Worm (Caenorhabditis elegans) whole organism, late embryonic: Measurements from ENCODE around the gene gst-9.

ENCODE experiments used
- C08G9.2 ChIP-seq: sonication (generic microtip); optimal IDR thresholded peaks from 2 replicates; lab custom pipeline; 2016; ENCODE audit warnings: mild to moderate bottlenecking, missing genetic modification characterization, moderate library complexity, missing compliant biosample characterization
- F13H6.1 ChIP-seq: sonication (generic microtip); optimal IDR thresholded peaks from 2 replicates; lab custom pipeline; 2016; ENCODE audit warnings: missing genetic modification characterization, missing compliant biosample characterization
- K02D7.2 ChIP-seq: sonication (generic microtip); optimal IDR thresholded peaks from 2 replicates; lab custom pipeline; 2017; ENCODE audit warnings: mild to moderate bottlenecking, missing genetic modification characterization, missing compliant biosample characterization
- K09A11.1 ChIP-seq: sonication (generic microtip); optimal IDR thresholded peaks from 2 replicates; lab custom pipeline; 2017; ENCODE audit warnings: antibody characterized with exemption, mild to moderate bottlenecking, missing genetic modification characterization, missing compliant biosample characterization; ENCODE audit not compliant: insufficient read depth
- ahr-1 ChIP-seq: sonication (generic microtip); optimal IDR thresholded peaks from 2 replicates; lab custom pipeline; 2016; ENCODE audit warnings: missing genetic modification characterization, missing compliant biosample characterization
- ceh-14 ChIP-seq: sonication (generic microtip); optimal IDR thresholded peaks from 2 replicates; lab custom pipeline; 2016; ENCODE audit warnings: missing genotype, missing genetic modification characterization, missing compliant biosample characterization
- ceh-18 ChIP-seq: sonication (generic microtip); optimal IDR thresholded peaks from 2 replicates; lab custom pipeline; 2016; ENCODE audit warnings: missing genetic modification characterization, missing compliant biosample characterization
- ceh-22 ChIP-seq: sonication (generic microtip); optimal IDR thresholded peaks from 2 replicates; lab custom pipeline; 2017; ENCODE audit warnings: missing biosample characterization, missing genetic modification characterization
- ceh-24 ChIP-seq: sonication (generic microtip); optimal IDR thresholded peaks from 2 replicates; lab custom pipeline; 2016; ENCODE audit warnings: mild to moderate bottlenecking, missing genetic modification characterization, missing compliant biosample characterization
- ceh-30 ChIP-seq: fragments of 150-350 bp; optimal IDR thresholded peaks from 2 replicates; lab custom pipeline; 2014; ENCODE audit warnings: missing biosample characterization, missing genetic modification characterization
- ceh-31 ChIP-seq: sonication (generic microtip); optimal IDR thresholded peaks from 2 replicates; lab custom pipeline; 2016; ENCODE audit warnings: missing genetic modification characterization, missing compliant biosample characterization
- ceh-34 ChIP-seq: sonication (generic microtip); optimal IDR thresholded peaks from 2 replicates; lab custom pipeline; 2016; ENCODE audit warnings: mild to moderate bottlenecking, missing genetic modification characterization, missing compliant biosample characterization
- ceh-6 ChIP-seq: fragments of 200-800 bp; sonication (Bioruptor generic); optimal IDR thresholded peaks from 2 replicates; lab custom pipeline; 2018; ENCODE audit warnings: mild to moderate bottlenecking, missing genetic modification characterization, missing compliant biosample characterization
- ceh-9 ChIP-seq: sonication (generic microtip); optimal IDR thresholded peaks from 2 replicates; lab custom pipeline; 2016; ENCODE audit warnings: mild to moderate bottlenecking, missing genetic modification characterization, inconsistent platforms, missing compliant biosample characterization
- dve-1 ChIP-seq: sonication (generic microtip); optimal IDR thresholded peaks from 2 replicates; lab custom pipeline; 2017; ENCODE audit warnings: antibody characterized with exemption, mild to moderate bottlenecking, missing genetic modification characterization, missing compliant biosample characterization
- ets-4 ChIP-seq: sonication (generic microtip); optimal IDR thresholded peaks from 2 replicates; lab custom pipeline; 2016; ENCODE audit warnings: missing genetic modification characterization, missing compliant biosample characterization
- eyg-1 ChIP-seq: sonication (generic microtip); optimal IDR thresholded peaks from 2 replicates; lab custom pipeline; 2016; ENCODE audit warnings: missing genotype, missing genetic modification characterization, missing compliant biosample characterization
- fkh-10 ChIP-seq: fragments of 150-350 bp; optimal IDR thresholded peaks from 2 replicates; lab custom pipeline; 2014; ENCODE audit warnings: missing biosample characterization, missing genetic modification reagents, missing genetic modification characterization
- fkh-6 ChIP-seq: sonication (generic microtip); optimal IDR thresholded peaks from 2 replicates; lab custom pipeline; 2016; ENCODE audit warnings: missing genetic modification characterization, missing compliant biosample characterization
- gmeb-2 ChIP-seq: sonication (generic microtip); optimal IDR thresholded peaks from 2 replicates; lab custom pipeline; 2016; ENCODE audit warnings: missing genetic modification characterization, inconsistent platforms, missing compliant biosample characterization
- hlh-13 ChIP-seq: fragments of 200-800 bp; sonication (Bioruptor generic); optimal IDR thresholded peaks from 2 replicates; lab custom pipeline; 2018; ENCODE audit warnings: mild to moderate bottlenecking, missing genetic modification characterization, missing compliant biosample characterization
- hlh-15 ChIP-seq: sonication (generic microtip); optimal IDR thresholded peaks from 2 replicates; lab custom pipeline; 2016; ENCODE audit warnings: missing genetic modification characterization, missing compliant biosample characterization
- hlh-30 ChIP-seq: sonication (generic microtip); optimal IDR thresholded peaks from 2 replicates; lab custom pipeline; 2017; ENCODE audit warnings: antibody characterized with exemption, missing genetic modification characterization, missing compliant biosample characterization; ENCODE audit not compliant: insufficient read depth
- mec-3 ChIP-seq: sonication (generic microtip); optimal IDR thresholded peaks from 2 replicates; lab custom pipeline; 2016; ENCODE audit warnings: borderline replicate concordance, missing genetic modification characterization, missing compliant biosample characterization
- nfya-1 ChIP-seq: sonication (generic microtip); optimal IDR thresholded peaks from 2 replicates; lab custom pipeline; 2017; ENCODE audit warnings: missing genetic modification characterization, mild to moderate bottlenecking, missing compliant biosample characterization, antibody characterized with exemption, moderate library complexity
- pag-3 ChIP-seq: sonication (generic microtip); optimal IDR thresholded peaks from 2 replicates; lab custom pipeline; 2016; ENCODE audit warnings: missing compliant biosample characterization, missing genetic modification characterization, borderline replicate concordance
- pha-2 ChIP-seq: sonication (generic microtip); optimal IDR thresholded peaks from 2 replicates; lab custom pipeline; 2017; ENCODE audit warnings: mild to moderate bottlenecking, missing genetic modification characterization, missing compliant biosample characterization
- pha-4 ChIP-seq: fragments of 150-350 bp; optimal IDR thresholded peaks from 2 replicates; lab custom pipeline; 2018; ENCODE audit warnings: missing biosample characterization, missing genetic modification reagents, missing genetic modification characterization
- pqm-1 ChIP-seq: sonication (generic microtip); optimal IDR thresholded peaks from 2 replicates; lab custom pipeline; 2016; ENCODE audit warnings: missing genetic modification characterization, missing compliant biosample characterization
- pros-1 ChIP-seq: fragments of 150-350 bp; optimal IDR thresholded peaks from 2 replicates; lab custom pipeline; 2014; ENCODE audit warnings: missing biosample characterization, missing genetic modification reagents, missing genetic modification characterization
- rnt-1 ChIP-seq: sonication (generic microtip); optimal IDR thresholded peaks from 2 replicates; lab custom pipeline; 2016; ENCODE audit warnings: missing genetic modification characterization, missing compliant biosample characterization
- sdc-2 ChIP-seq: sonication (generic microtip); optimal IDR thresholded peaks from 2 replicates; lab custom pipeline; 2016; ENCODE audit warnings: missing genotype, missing genetic modification characterization, missing compliant biosample characterization
- syd-9 ChIP-seq: sonication (generic microtip); optimal IDR thresholded peaks from 2 replicates; lab custom pipeline; 2016; ENCODE audit warnings: mild to moderate bottlenecking, missing genetic modification characterization, moderate library complexity, missing compliant biosample characterization
- tbx-2 ChIP-seq: sonication (generic microtip); optimal IDR thresholded peaks from 2 replicates; lab custom pipeline; 2016; ENCODE audit warnings: missing genetic modification characterization, missing compliant biosample characterization
- unc-3 ChIP-seq, 2 experiments: fragments of 200-800 bp in 1 of 2; sonication (Bioruptor generic) in 1 of 2; sonication (generic microtip) in 1 of 2; conservative IDR thresholded peaks in 1 of 2; optimal IDR thresholded peaks in 1 of 2; 2 replicates each; pipeline versions ENCODE4 v1.3.6 to Lab custom; 2016 to 2022; ENCODE audit warnings: missing compliant biosample characterization in 2 of 2, missing genetic modification characterization in 2 of 2, missing genetic modification reagents in 1 of 2
- unc-86 ChIP-seq: sonication (generic microtip); optimal IDR thresholded peaks from 2 replicates; lab custom pipeline; 2016; ENCODE audit warnings: missing genetic modification characterization, missing compliant biosample characterization
- ztf-16 ChIP-seq: sonication (generic microtip); optimal IDR thresholded peaks from 2 replicates; lab custom pipeline; 2017; ENCODE audit warnings: missing genetic modification characterization, missing compliant biosample characterization

Gene gst-9

DNA sequence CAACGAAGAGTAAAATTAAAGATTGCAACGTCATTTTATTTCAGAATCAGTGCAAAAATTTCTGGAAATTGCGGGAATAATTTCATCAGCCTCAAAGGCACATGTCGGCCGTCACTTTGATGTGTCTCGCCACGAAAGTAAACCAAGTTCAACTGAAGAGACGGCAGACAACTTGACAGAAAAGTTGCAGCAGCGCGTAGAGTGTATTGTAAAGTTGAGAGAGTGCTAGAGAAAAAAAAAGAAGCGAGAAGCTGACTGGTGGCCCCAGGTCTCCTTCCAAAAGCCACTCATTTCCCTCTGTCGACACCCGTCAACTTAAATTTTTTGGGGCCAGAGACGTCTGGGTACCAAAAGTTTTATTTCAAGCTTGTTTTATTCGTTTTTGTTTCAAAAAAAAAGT is 12.9 kb downstream of the gst-9 start (continued):
- TF ChIP-seq pha-4 (tag; lab: Kevin White, UChicago), result no peak
- no peak for TF ChIP-seq gmeb-2 (tag; lab: Kevin White, UChicago)
- TF ChIP-seq sdc-2 (tag; lab: Kevin White, UChicago), result no peak
- no peak for TF ChIP-seq unc-86 (tag; lab: Kevin White, UChicago)
- TF ChIP-seq eyg-1 (tag; lab: Kevin White, UChicago), result no peak
- no peak for TF ChIP-seq ceh-34 (tag; lab: Kevin White, UChicago)
- no peak for TF ChIP-seq ceh-6
- TF ChIP-seq hlh-15 (tag; lab: Kevin White, UChicago), result no peak
- no peak for TF ChIP-seq unc-3 (GFP tag; conservative IDR thresholded peaks at IDR 0.05; lab: Robert Waterston, UW)
- TF ChIP-seq unc-3 (tag; optimal IDR thresholded peaks at IDR 0.05; lab: Kevin White, UChicago), result no peak
- TF ChIP-seq rnt-1 (tag; lab: Kevin White, UChicago), result peak; percentile 70
- peak; percentile 44 for TF ChIP-seq dve-1
- TF ChIP-seq pqm-1 (tag; lab: Kevin White, UChicago), result no peak
- no peak for TF ChIP-seq pag-3

DNA sequence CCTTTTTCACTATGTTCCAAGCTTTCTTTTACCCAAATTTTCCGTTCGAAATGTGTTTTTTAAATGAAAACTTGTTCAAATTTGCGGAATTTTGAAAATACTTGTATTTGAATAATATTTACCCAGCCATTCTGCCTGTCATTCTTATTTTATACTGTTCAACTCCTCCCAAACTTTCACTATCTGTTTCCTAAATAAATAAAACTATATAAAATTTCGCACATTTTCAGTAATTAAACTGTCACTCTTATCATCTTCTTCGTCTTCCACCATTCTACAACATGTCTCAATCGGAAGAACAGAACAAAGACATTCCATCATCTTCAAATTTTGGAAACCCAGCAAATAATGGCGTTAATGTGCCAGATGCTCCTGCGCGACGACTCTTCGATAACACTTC is 13.4 kb downstream of the gst-9 start, which contains the start of gene btbd-10:
TSS of gene btbd-10 (plus strand) at position 231 of the 400 bp plus-strand sequence.
- TF ChIP-seq fkh-6 (tag; lab: Kevin White, UChicago) (no peak), ceh-14 (tag; lab: Kevin White, UChicago) (no peak), hlh-30 (no peak), syd-9 (tag; lab: Kevin White, UChicago) (no peak), ceh-31 (tag; lab: Kevin White, UChicago) (no peak), K02D7.2 (tag; lab: Kevin White, UChicago) (no peak), ztf-16 (tag; lab: Kevin White, UChicago) (no peak), hlh-13 (no peak), ahr-1 (tag; lab: Kevin White, UChicago) (no peak), rnt-1 (tag; lab: Kevin White, UChicago) (no peak), unc-3 (GFP tag; conservative IDR thresholded peaks at IDR 0.05; lab: Robert Waterston, UW) (no peak), unc-3 (tag; optimal IDR thresholded peaks at IDR 0.05; lab: Kevin White, UChicago) (no peak), unc-86 (tag; lab: Kevin White, UChicago) (no peak), K09A11.1 (no peak), mec-3 (no peak), tbx-2 (tag; lab: Kevin White, UChicago) (no peak)

DNA sequence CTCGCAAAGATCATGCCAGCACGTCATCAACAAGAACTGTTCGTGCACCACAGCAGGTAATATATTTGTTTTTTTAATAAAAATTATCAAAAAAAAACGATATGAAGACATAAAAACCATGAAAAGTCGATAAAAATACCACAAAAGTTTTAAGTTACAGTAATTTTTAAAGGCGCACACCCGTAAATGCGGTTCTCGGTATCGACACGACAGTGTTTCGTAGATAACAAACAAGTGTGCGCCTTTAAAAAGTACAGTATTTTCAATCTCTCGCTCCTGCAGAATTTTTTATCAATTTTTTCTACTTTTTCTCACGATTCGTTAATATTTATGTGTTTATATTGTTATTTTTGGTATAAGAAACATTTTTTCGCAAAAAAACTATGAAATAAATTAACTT is 13.9 kb downstream of the gst-9 start:
- TF ChIP-seq ets-4 (tag; lab: Kevin White, UChicago) (no peak), ceh-22 (no peak), unc-86 (tag; lab: Kevin White, UChicago) (no peak)

DNA sequence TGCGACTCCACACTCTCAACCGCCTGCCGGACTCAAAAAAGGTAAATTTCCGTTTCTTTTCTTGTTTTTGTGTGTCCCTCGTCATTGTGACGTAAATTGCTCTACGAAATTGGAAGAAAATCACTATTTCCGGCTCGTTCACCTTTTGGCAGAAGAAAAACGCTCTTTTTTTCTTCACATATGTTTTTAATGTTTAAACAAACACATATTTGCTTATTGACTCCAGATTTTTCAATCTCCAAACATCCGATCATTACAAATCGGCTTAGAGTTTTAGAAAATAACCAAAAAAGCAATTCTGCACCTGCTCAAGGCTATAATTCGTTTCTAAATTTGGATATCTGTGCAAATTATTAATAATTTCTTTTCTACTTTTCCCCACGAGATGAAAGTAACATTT is 14.5 kb downstream of the gst-9 start:
- no peak for TF ChIP-seq nfya-1 (tag; lab: Kevin White, UChicago)
- TF ChIP-seq ceh-30 (tag; lab: Kevin White, UChicago), result no peak
- TF ChIP-seq pha-2 (tag; lab: Kevin White, UChicago), result no peak
- no peak for TF ChIP-seq ceh-9
- no peak for TF ChIP-seq pros-1 (tag; lab: Kevin White, UChicago)
- no peak for TF ChIP-seq ceh-18
- TF ChIP-seq C08G9.2, result no peak
- TF ChIP-seq fkh-10 (GFP tag; lab: Kevin White, UChicago), result no peak
- TF ChIP-seq F13H6.1 (tag; lab: Kevin White, UChicago), result no peak
- TF ChIP-seq ceh-24, result no peak
- no peak for TF ChIP-seq mec-3
